Fruit fly (Drosophila melanogaster) whole organism, adult: Measurements from ENCODE around the gene CG13005.

Experiments
- CG11617 ChIP-seq: fragments of 200-800 bp; sonication (Bioruptor generic); optimal IDR thresholded peaks from 2 replicates; lab custom pipeline; 2017; ENCODE audit warnings: mild to moderate bottlenecking, missing biosample characterization, missing genetic modification reagents, missing genetic modification characterization
- CG12768 ChIP-seq: fragments of 200-800 bp; sonication (Bioruptor generic); optimal IDR thresholded peaks from 2 replicates; lab custom pipeline; 2017; ENCODE audit warnings: missing biosample characterization, missing genetic modification characterization, mild to moderate bottlenecking, moderate library complexity, missing genetic modification reagents
- CG14711 ChIP-seq: fragments of 200-800 bp; sonication (Bioruptor generic); optimal IDR thresholded peaks from 2 replicates; lab custom pipeline; 2018; ENCODE audit warnings: missing biosample characterization, mild to moderate bottlenecking, missing genetic modification characterization, moderate library complexity
- CG1620 ChIP-seq: fragments of 200-800 bp; sonication (Bioruptor generic); optimal IDR thresholded peaks from 2 replicates; lab custom pipeline; 2016; ENCODE audit warnings: missing biosample characterization, missing genetic modification characterization
- CG33017 ChIP-seq: fragments of 200-800 bp; sonication (Bioruptor generic); optimal IDR thresholded peaks from 2 replicates; lab custom pipeline; 2018; ENCODE audit warnings: missing biosample characterization, mild to moderate bottlenecking, missing genetic modification characterization, moderate library complexity
- CG5204 ChIP-seq: fragments of 200-800 bp; sonication (Bioruptor generic); optimal IDR thresholded peaks from 2 replicates; lab custom pipeline; 2016; ENCODE audit warnings: missing biosample characterization, missing genetic modification characterization
- Clk ChIP-seq: fragments of 200-800 bp; sonication (Bioruptor generic); optimal IDR thresholded peaks from 2 replicates; lab custom pipeline; 2017; ENCODE audit warnings: missing biosample characterization, missing genetic modification characterization
- Crg-1 ChIP-seq: fragments of 200-800 bp; sonication (Bioruptor generic); optimal IDR thresholded peaks from 2 replicates; lab custom pipeline; 2016; ENCODE audit warnings: missing biosample characterization, missing genetic modification characterization
- Mnt ChIP-seq: fragments of 200-800 bp; sonication (Bioruptor generic); optimal IDR thresholded peaks from 2 replicates; lab custom pipeline; 2016; ENCODE audit warnings: missing biosample characterization, mild to moderate bottlenecking, missing genetic modification characterization
- bab1 ChIP-seq: fragments of 200-800 bp; sonication (Bioruptor generic); optimal IDR thresholded peaks from 3 replicates; lab custom pipeline; 2019; ENCODE audit warnings: missing biosample characterization, mild to moderate bottlenecking, missing genetic modification characterization, moderate library complexity
- cnc ChIP-seq, 2 experiments: fragments of >200 bp; optimal IDR thresholded peaks; 2 replicates each; lab custom pipeline; 2017
- kay ChIP-seq: fragments of 200-800 bp; sonication (Bioruptor generic); peaks from one replicate; lab custom pipeline; 2016; ENCODE audit warnings: missing biosample characterization, missing genetic modification characterization, borderline replicate concordance
- ovo ChIP-seq: fragments of 200-800 bp; sonication (Bioruptor generic); optimal IDR thresholded peaks from 2 replicates; lab custom pipeline; 2016; ENCODE audit warnings: missing biosample characterization, missing genetic modification characterization

DNA sequence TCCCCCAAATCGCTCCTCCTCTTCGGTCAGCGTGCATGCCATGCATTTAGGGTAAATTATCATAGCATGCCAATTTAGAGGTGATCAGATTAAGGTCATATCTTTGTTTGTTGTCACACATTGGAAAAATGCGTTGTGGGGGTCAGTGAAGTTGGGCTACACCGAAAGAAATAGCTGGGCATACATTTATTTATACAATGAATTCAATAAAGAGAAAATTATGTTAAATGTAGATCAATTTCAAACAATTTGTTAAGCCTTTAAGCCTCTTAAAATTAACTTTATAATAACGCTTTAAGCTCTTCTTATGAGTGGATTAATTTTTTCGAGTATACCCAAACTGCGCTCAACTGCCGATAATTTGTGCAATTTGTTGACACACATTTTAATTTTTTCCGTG, 10.9 kb downstream of the CG13005 start:
- TF ChIP-seq cnc (optimal IDR thresholded peaks at IDR 0.05; lab: Kevin White, UChicago), result no peak
- TF ChIP-seq CG11617 (GFP tag; lab: Kevin White, UChicago), result no peak
- TF ChIP-seq bab1, result peak; percentile 27
- TF ChIP-seq Clk (GFP tag; lab: Kevin White, UChicago), result no peak
- no peak for TF ChIP-seq ovo (GFP tag; lab: Kevin White, UChicago)
- no peak for TF ChIP-seq kay
- TF ChIP-seq CG12768 (GFP tag; lab: Kevin White, UChicago), result no peak
- no peak for TF ChIP-seq Mnt
- no peak for TF ChIP-seq CG5204 (GFP tag; lab: Kevin White, UChicago)
- TF ChIP-seq Crg-1 (GFP tag; lab: Kevin White, UChicago), result no peak
- TF ChIP-seq CG1620 (GFP tag; lab: Kevin White, UChicago), result no peak
- no peak for TF ChIP-seq CG33017 (tag; lab: Kevin White, UChicago)
- no peak for TF ChIP-seq CG14711 (tag; lab: Kevin White, UChicago)
